Fruit fly (Drosophila melanogaster) whole organism: ENCODE data around the gene Tsp29Fa.

Experiments
- CG8478 ChIP-seq: fragments of >200 bp; optimal IDR thresholded peaks from 2 replicates; lab custom pipeline; 2018; ENCODE audit warnings: inconsistent platforms
- EcR ChIP-seq, 2 experiments: fragments of >200 bp; optimal IDR thresholded peaks; 2 replicates each; lab custom pipeline; 2017; ENCODE audit warnings: missing biosample characterization in 2 of 2, missing genetic modification characterization in 2 of 2, missing genetic modification reagents in 2 of 2
- pan ChIP-seq: fragments of >200 bp; optimal IDR thresholded peaks from 2 replicates; lab custom pipeline; 2017
- usp ChIP-seq: fragments of >200 bp; optimal IDR thresholded peaks from 2 replicates; lab custom pipeline; 2017; ENCODE audit warnings: missing biosample characterization, missing genetic modification characterization, mixed read lengths

DNA sequence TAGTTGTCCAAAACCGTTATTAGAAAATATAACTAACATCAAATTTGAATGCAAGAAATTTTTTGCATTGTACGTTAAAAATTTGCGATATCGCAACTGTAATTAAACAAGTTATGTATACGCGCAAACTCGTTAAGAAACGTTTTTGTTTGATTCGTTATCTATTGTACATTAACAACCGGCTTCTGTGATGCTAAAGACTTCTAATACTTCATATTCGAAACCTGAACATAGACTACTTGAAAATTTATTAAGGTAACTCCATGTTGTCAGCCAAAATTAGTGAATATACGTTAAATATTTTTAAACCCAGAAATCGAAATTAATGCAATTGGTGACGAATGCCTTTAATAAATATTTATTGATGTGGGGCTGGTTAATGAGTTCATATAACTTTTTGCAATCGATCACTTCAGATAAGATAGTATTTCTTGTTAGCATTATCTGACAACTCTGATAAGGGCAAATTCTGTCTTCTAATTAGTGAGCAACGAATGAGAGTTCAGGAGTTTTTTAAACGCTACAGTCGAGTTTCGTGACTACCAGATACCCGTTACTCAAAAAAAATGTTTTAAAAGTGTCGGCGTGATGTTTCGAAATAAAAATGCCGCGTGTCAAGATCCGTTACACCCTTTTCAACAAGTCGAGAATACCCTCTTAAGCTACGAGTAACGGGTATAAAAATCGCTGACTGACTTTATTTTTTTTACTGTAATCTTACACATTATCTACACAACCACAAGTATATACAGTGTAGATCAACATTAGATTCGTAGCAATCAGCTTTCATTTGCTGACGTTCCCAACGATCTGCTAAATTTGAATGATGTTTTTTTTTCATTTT is 18.7 kb downstream of the Tsp29Fa start:
- TF ChIP-seq CG8478 (lab: Kevin White, UChicago) (no peak), EcR (GFP tag; optimal IDR thresholded peaks at IDR 0.05; lab: Kevin White, UChicago) (no peak), usp (GFP tag; lab: Kevin White, UChicago) (no peak), pan (lab: Kevin White, UChicago) (peak; percentile 71)
